Worm (Caenorhabditis elegans) whole organism, L4/young adult: ENCODE results near the gene dohh-1.

Experiments
- W03F9.2 ChIP-seq: fragments of 150-350 bp; optimal IDR thresholded peaks from 2 replicates; lab custom pipeline; 2014; ENCODE audit warnings: missing biosample characterization, missing genetic modification characterization
- dao-5 ChIP-seq: sonication (generic microtip); optimal IDR thresholded peaks from 2 replicates; lab custom pipeline; 2016; ENCODE audit warnings: missing genotype, missing genetic modification characterization, moderate library complexity, missing compliant biosample characterization
- him-1 ChIP-seq: sonication (generic microtip); optimal IDR thresholded peaks from 2 replicates; lab custom pipeline; 2016; ENCODE audit warnings: missing genotype, missing genetic modification reagents, missing genetic modification characterization, missing compliant biosample characterization

ce11 chrII:10592452-10592851, 12.7 kb downstream of the dohh-1 start, which contains the start of gene crn-5:
- no peak for TF ChIP-seq W03F9.2 (tag; lab: Kevin White, UChicago)
- TF ChIP-seq dao-5 = no peak
- no peak for TF ChIP-seq him-1
